Fruit fly (Drosophila melanogaster): ENCODE data around the gene Acsf3.
A peak's percentile ranks its signal among the peaks of the same experiment; 100 is the strongest.

Gene Acsf3

dm6 chrX:7335524-7335991 lies 6.7 kb downstream of the Acsf3 start (continued):
- TF ChIP-seq CG31441 (GFP tag; IDR thresholded peaks at IDR 0.05) (no peak; the same call in 1 of the 2 replicates), jigr1 (GFP tag; IDR thresholded peaks at IDR 0.05) (no peak), so (GFP tag; IDR thresholded peaks at IDR 0.05) (0 out of 3 replicates have a peak, but pooled peaks have one; percentile 11), tio (GFP tag; optimal IDR thresholded peaks at IDR 0.05) (no peak), CG32532 (GFP tag; IDR thresholded peaks at IDR 0.05) (no peak), twi (tag; optimal IDR thresholded peaks at IDR 0.05) (peak; percentile 26), rib (GFP tag; IDR thresholded peaks at IDR 0.05) (no peak), CG6254 (GFP tag; optimal IDR thresholded peaks at IDR 0.05) (peak; percentile 24), tap (tag; optimal IDR thresholded peaks at IDR 0.05) (peak; percentile 32), mld (GFP tag; IDR thresholded peaks at IDR 0.05; ENCODE audit: partially characterized antibody) (no peak), ci (GFP tag; IDR thresholded peaks at IDR 0.05) (peak; percentile 56; the same call in 2 of the 3 replicates), CoRest (tag; optimal IDR thresholded peaks at IDR 0.05) (peak; percentile 11), croc (GFP tag; conservative IDR thresholded peaks at IDR 0.05) (peak; percentile 49; the same call in 1 of the 3 replicates), Blimp-1 (GFP tag; optimal IDR thresholded peaks at IDR 0.05) (peak; percentile 69), aop (GFP tag; IDR thresholded peaks at IDR 0.05) (no peak), CG3726 (GFP tag; IDR thresholded peaks at IDR 0.05) (no peak), Drgx (GFP tag; IDR thresholded peaks at IDR 0.05) (peak; percentile 60), nom (GFP tag; optimal IDR thresholded peaks at IDR 0.05) (peak; percentile 62), CG30403 (GFP tag; optimal IDR thresholded peaks at IDR 0.05) (no peak), Hr78 (GFP tag; optimal IDR thresholded peaks at IDR 0.05) (no peak), CG18262 (tag; optimal IDR thresholded peaks at IDR 0.05) (peak; percentile 10), Xrp1 (GFP tag; IDR thresholded peaks at IDR 0.05) (peak; percentile 66), CG3407 (GFP tag; optimal IDR thresholded peaks at IDR 0.05) (peak; percentile 1), CG1832 (GFP tag; optimal IDR thresholded peaks at IDR 0.05) (no peak), gem (tag; optimal IDR thresholded peaks at IDR 0.05) (peak; percentile 71), shn (GFP tag; optimal IDR thresholded peaks at IDR 0.05) (no peak), da (GFP tag; optimal IDR thresholded peaks at IDR 0.05) (no peak), HLH4C (GFP tag; IDR thresholded peaks at IDR 0.05; ENCODE audit: partially characterized antibody) (no peak), klu (GFP tag; IDR thresholded peaks at IDR 0.05) (no peak), GATAe (GFP tag; conservative IDR thresholded peaks at IDR 0.05) (no peak), CG10147 (GFP tag; optimal IDR thresholded peaks at IDR 0.05) (no peak), CG8089 (GFP tag; optimal IDR thresholded peaks at IDR 0.05) (no peak), CG1024 (GFP tag; IDR thresholded peaks at IDR 0.05) (no peak), Lim3 (GFP tag; IDR thresholded peaks at IDR 0.05) (no peak), CG8290 (GFP tag; optimal IDR thresholded peaks at IDR 0.05) (peak; percentile 27), CG8290 (tag; optimal IDR thresholded peaks at IDR 0.05) (no peak), lbe (GFP tag; optimal IDR thresholded peaks at IDR 0.05) (peak; percentile 56), H15 (GFP tag; IDR thresholded peaks at IDR 0.05) (0 out of 3 replicates have a peak, but pooled peaks have one; percentile 34), dati (GFP tag; IDR thresholded peaks at IDR 0.05) (no peak), CG15514 (GFP tag; optimal IDR thresholded peaks at IDR 0.05) (no peak), pros (GFP tag; optimal IDR thresholded peaks at IDR 0.05) (no peak), CG4854 (GFP tag; optimal IDR thresholded peaks at IDR 0.05) (no peak), tll (GFP tag; optimal IDR thresholded peaks at IDR 0.05) (peak in 1 of 2 experiments; percentile 7), Dip2 (GFP tag; IDR thresholded peaks at IDR 0.05) (no peak), CG18599 (GFP tag; optimal IDR thresholded peaks at IDR 0.05) (peak; percentile 4)
